Worm (Caenorhabditis elegans): ENCODE measurements around the gene rsf-1.

Gene rsf-1

DNA sequence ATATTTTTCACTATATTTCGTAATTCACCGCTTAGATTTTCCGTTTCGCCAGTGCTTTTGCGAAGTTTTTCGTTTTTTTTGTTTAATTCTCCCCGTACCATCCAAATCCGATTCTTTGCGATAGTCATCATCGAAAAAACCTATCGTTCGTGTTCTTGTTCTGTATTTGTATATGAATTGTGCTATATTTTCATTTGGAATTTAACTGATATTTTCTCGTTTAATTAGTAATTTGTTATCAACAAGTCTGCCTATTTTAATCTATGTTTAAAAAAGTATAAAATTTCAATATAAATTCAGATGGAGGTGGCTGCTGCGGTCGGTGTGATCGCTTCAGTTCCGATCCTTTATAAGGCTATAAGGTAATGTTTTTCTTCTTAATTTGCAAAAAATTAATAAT is 3.6 kb upstream of the rsf-1 start, which contains the start of gene samp-1:
Gene samp-1, plus strand, starts transcription at position 301 of the 400 bp plus-strand sequence.
- TF ChIP-seq vab-15 (tag; optimal IDR thresholded peaks at IDR 0.05) = no peak
- no peak for TF ChIP-seq nhr-76 (tag; optimal IDR thresholded peaks at IDR 0.05)
- no peak for TF ChIP-seq aly-2 (tag; optimal IDR thresholded peaks at IDR 0.05)

DNA sequence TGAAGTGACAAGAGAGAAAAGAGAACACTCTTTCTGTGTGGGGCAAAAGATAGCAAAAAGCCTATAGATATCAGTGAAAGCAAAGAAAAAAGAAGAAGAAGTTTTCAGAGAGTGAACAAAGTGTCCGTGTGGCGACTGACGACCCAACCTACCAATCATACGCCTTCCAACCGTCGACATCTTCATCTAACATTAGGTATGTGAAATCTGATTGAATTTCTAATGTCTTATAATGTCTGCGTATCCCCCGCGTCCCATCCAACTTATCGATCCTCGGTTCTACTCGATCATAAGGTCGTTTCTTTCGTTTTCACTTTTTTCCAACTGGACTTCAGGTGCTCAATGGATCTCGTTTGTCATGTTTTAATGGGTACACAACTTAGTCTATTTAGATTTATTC is 1.1 kb downstream of the rsf-1 start:
- TF ChIP-seq hpl-2 (GFP tag; optimal IDR thresholded peaks at IDR 0.05) = no peak
- TF ChIP-seq aha-1 (tag; optimal IDR thresholded peaks at IDR 0.05) = no peak
- peak; percentile 94 for TF ChIP-seq blmp-1 (tag; optimal IDR thresholded peaks at IDR 0.05)
- TF ChIP-seq nhr-85 (tag) = peak; percentile 77
- no peak for TF ChIP-seq ceh-88 (GFP tag; IDR thresholded peaks at IDR 0.05)
- TF ChIP-seq efl-3 (GFP tag; optimal IDR thresholded peaks at IDR 0.05) = no peak
- TF ChIP-seq lin-13 (GFP tag; optimal IDR thresholded peaks at IDR 0.05) = no peak
- no peak for TF ChIP-seq lin-39 (tag; optimal IDR thresholded peaks at IDR 0.05)
- no peak for TF ChIP-seq efl-1 (optimal IDR thresholded peaks at IDR 0.05)
- TF ChIP-seq efl-1 (GFP tag; optimal IDR thresholded peaks at IDR 0.05 in 1 of 2) = peak in 1 of 2 experiments; percentile 73
- no peak for TF ChIP-seq zip-4 (GFP tag; optimal IDR thresholded peaks at IDR 0.05)
- TF ChIP-seq skn-1 (tag; optimal IDR thresholded peaks at IDR 0.05) = no peak
- no peak for TF ChIP-seq egl-13 (tag; optimal IDR thresholded peaks at IDR 0.05)
- TF ChIP-seq unc-130 (tag; optimal IDR thresholded peaks at IDR 0.05) = no peak
- no peak for TF ChIP-seq C16A3.4 (tag; optimal IDR thresholded peaks at IDR 0.05)
- TF ChIP-seq lin-14 (GFP tag; optimal IDR thresholded peaks at IDR 0.05) = peak; percentile 29
- no peak for TF ChIP-seq sup-37 (GFP tag; optimal IDR thresholded peaks at IDR 0.05)
- TF ChIP-seq mdl-1 (tag; optimal IDR thresholded peaks at IDR 0.05) = peak in 1 of 2 experiments; percentile 10
- no peak for TF ChIP-seq mef-2 (tag; optimal IDR thresholded peaks at IDR 0.05)
- no peak for TF ChIP-seq pax-3 (tag; optimal IDR thresholded peaks at IDR 0.05)
- TF ChIP-seq elt-3 (tag; optimal IDR thresholded peaks at IDR 0.05) = peak in 1 of 6 experiments; percentile 39
- no peak for TF ChIP-seq aly-2 (tag; optimal IDR thresholded peaks at IDR 0.05)
- TF ChIP-seq tlp-1 (tag; optimal IDR thresholded peaks at IDR 0.05) = no peak
- no peak for TF ChIP-seq sox-4 (tag; optimal IDR thresholded peaks at IDR 0.05)
- no peak for TF ChIP-seq alr-1 (tag; optimal IDR thresholded peaks at IDR 0.05; ENCODE audit: borderline replicate concordance)
- TF ChIP-seq nhr-77 (tag; optimal IDR thresholded peaks at IDR 0.05) = no peak
- peak in 1 of 2 experiments; percentile 43 for TF ChIP-seq lin-35 (GFP tag; optimal IDR thresholded peaks at IDR 0.05)

DNA sequence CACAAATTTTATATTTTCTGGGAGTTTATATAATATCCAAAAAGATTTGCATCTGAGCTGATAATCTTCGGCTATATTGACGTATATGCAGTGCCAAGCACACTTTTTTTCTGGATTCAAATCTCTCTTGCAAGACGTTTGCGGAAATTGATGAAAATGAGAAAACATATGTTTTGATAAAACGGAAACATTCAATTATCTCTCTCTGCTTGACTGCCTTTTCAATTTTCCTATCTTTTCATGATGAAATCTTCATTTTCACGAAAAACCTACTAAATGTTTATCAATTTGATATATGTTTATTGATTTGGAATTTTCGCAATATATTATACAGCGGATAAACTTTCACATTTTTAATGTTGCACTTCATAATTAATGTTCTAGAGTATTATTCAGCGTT is 1.8 kb downstream of the rsf-1 start:
- TF ChIP-seq lin-14 (GFP tag; optimal IDR thresholded peaks at IDR 0.05) (peak; percentile 34), nhr-85 (tag) (peak; percentile 61), nhr-76 (tag; optimal IDR thresholded peaks at IDR 0.05) (no peak), lin-15B (tag; optimal IDR thresholded peaks at IDR 0.05) (no peak), fkh-4 (tag; optimal IDR thresholded peaks at IDR 0.05; ENCODE audit: borderline replicate concordance) (no peak), C34B4.2 (tag; optimal IDR thresholded peaks at IDR 0.05) (no peak), dsc-1 (tag; optimal IDR thresholded peaks at IDR 0.05) (peak; percentile 44), blmp-1 (tag; optimal IDR thresholded peaks at IDR 0.05) (peak; percentile 70)

DNA sequence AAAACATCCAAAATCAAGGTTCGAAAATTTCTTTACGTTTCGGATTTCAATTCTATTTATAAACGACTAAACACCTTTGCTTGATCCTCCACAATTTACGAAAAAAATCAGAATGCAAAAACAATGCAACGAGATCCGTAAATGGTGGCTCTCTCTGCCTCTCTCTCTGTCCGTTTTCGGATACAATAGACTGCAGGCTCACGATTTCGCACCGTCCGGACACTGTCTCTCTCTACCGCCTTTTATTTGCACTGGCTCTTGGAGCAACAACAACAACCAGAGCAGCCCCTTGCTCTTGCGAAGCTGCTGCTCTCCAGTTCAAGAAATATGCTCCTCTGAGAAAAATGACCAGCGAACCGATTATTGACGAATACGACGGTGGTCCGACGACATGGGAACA is 6.0 kb downstream of the rsf-1 start, which contains the start of gene T24F1.7:
Gene T24F1.7, plus strand, starts transcription at position 301 of the 400 bp plus-strand sequence.
- TF ChIP-seq swsn-7 (tag; optimal IDR thresholded peaks at IDR 0.05) = no peak
- TF ChIP-seq C04F5.9 (tag; optimal IDR thresholded peaks at IDR 0.05) = no peak
- no peak for TF ChIP-seq dpl-1 (GFP tag; optimal IDR thresholded peaks at IDR 0.05)
- TF ChIP-seq unc-30 (tag; optimal IDR thresholded peaks at IDR 0.05) = no peak
- TF ChIP-seq irx-1 (tag; optimal IDR thresholded peaks at IDR 0.05) = no peak
- no peak for TF ChIP-seq mep-1 (tag; optimal IDR thresholded peaks at IDR 0.05)
- TF ChIP-seq hlh-4 (tag; optimal IDR thresholded peaks at IDR 0.05) = no peak
- no peak for TF ChIP-seq nhr-20 (tag; optimal IDR thresholded peaks at IDR 0.05)
- TF ChIP-seq hpl-2 (GFP tag; optimal IDR thresholded peaks at IDR 0.05) = no peak
- TF ChIP-seq lin-14 (GFP tag; optimal IDR thresholded peaks at IDR 0.05) = no peak
- no peak for TF ChIP-seq tbx-2 (tag; optimal IDR thresholded peaks at IDR 0.05)
- no peak for TF ChIP-seq nhr-71 (tag; optimal IDR thresholded peaks at IDR 0.05)
- no peak for TF ChIP-seq fkh-10 (GFP tag; optimal IDR thresholded peaks at IDR 0.05)
- no peak for TF ChIP-seq lsy-2 (tag; optimal IDR thresholded peaks at IDR 0.05)
